Worm (Caenorhabditis elegans) whole organism, late embryonic: Measurements from ENCODE around the gene F22E5.21.
"Not testable (repeated sequence)": the region's sequence is repeated elsewhere in the genome, so short reads cannot be mapped to it uniquely, and the experiment has no call there.

Experiments used
- C08G9.2 ChIP-seq: sonication (generic microtip); optimal IDR thresholded peaks from 2 replicates; lab custom pipeline; 2016; ENCODE audit warnings: mild to moderate bottlenecking, missing genetic modification characterization, moderate library complexity, missing compliant biosample characterization
- K02D7.2 ChIP-seq: sonication (generic microtip); optimal IDR thresholded peaks from 2 replicates; lab custom pipeline; 2017; ENCODE audit warnings: mild to moderate bottlenecking, missing genetic modification characterization, missing compliant biosample characterization
- T23F11.4 ChIP-seq: fragments of 200-800 bp; sonication (Bioruptor generic); optimal IDR thresholded peaks from 2 replicates; lab custom pipeline; 2018; ENCODE audit warnings: mild to moderate bottlenecking, missing genetic modification characterization, missing compliant biosample characterization
- Y22D7AL.16 ChIP-seq: sonication (generic microtip); optimal IDR thresholded peaks from 2 replicates; lab custom pipeline; 2016; ENCODE audit warnings: missing genetic modification characterization, missing compliant biosample characterization
- ahr-1 ChIP-seq: sonication (generic microtip); optimal IDR thresholded peaks from 2 replicates; lab custom pipeline; 2016; ENCODE audit warnings: missing genetic modification characterization, missing compliant biosample characterization
- ama-1 ChIP-seq: fragments of 150-350 bp; optimal IDR thresholded peaks from 2 replicates; lab custom pipeline; 2014
- ceh-18 ChIP-seq: sonication (generic microtip); optimal IDR thresholded peaks from 2 replicates; lab custom pipeline; 2016; ENCODE audit warnings: missing genetic modification characterization, missing compliant biosample characterization
- ceh-19 ChIP-seq: fragments of 200-800 bp; sonication (Bioruptor generic); optimal IDR thresholded peaks from 2 replicates; lab custom pipeline; 2018; ENCODE audit warnings: mild to moderate bottlenecking, missing genetic modification characterization, missing compliant biosample characterization
- ceh-2 ChIP-seq: sonication (generic microtip); optimal IDR thresholded peaks from 2 replicates; lab custom pipeline; 2016; ENCODE audit warnings: missing genotype, missing genetic modification characterization, missing compliant biosample characterization
- ceh-22 ChIP-seq: sonication (generic microtip); optimal IDR thresholded peaks from 2 replicates; lab custom pipeline; 2017; ENCODE audit warnings: missing biosample characterization, missing genetic modification characterization
- ceh-30 ChIP-seq: fragments of 150-350 bp; optimal IDR thresholded peaks from 2 replicates; lab custom pipeline; 2014; ENCODE audit warnings: missing biosample characterization, missing genetic modification characterization
- ceh-31 ChIP-seq: sonication (generic microtip); optimal IDR thresholded peaks from 2 replicates; lab custom pipeline; 2016; ENCODE audit warnings: missing genetic modification characterization, missing compliant biosample characterization
- ceh-34 ChIP-seq: sonication (generic microtip); optimal IDR thresholded peaks from 2 replicates; lab custom pipeline; 2016; ENCODE audit warnings: mild to moderate bottlenecking, missing genetic modification characterization, missing compliant biosample characterization
- ceh-45 ChIP-seq: fragments of 200-800 bp; sonication (Bioruptor generic); IDR thresholded peaks from 2 replicates; pipeline ENCODE4 v1.3.6; 2022; ENCODE audit warnings: missing genetic modification reagents, missing genetic modification characterization, missing compliant biosample characterization
- ceh-48 ChIP-seq: sonication (generic microtip); optimal IDR thresholded peaks from 2 replicates; lab custom pipeline; 2016; ENCODE audit warnings: missing genetic modification characterization, inconsistent platforms, missing compliant biosample characterization
- ceh-6 ChIP-seq: fragments of 200-800 bp; sonication (Bioruptor generic); optimal IDR thresholded peaks from 2 replicates; lab custom pipeline; 2018; ENCODE audit warnings: mild to moderate bottlenecking, missing genetic modification characterization, missing compliant biosample characterization
- ceh-9 ChIP-seq: sonication (generic microtip); optimal IDR thresholded peaks from 2 replicates; lab custom pipeline; 2016; ENCODE audit warnings: mild to moderate bottlenecking, missing genetic modification characterization, inconsistent platforms, missing compliant biosample characterization
- che-1 ChIP-seq: sonication (generic microtip); optimal IDR thresholded peaks from 2 replicates; lab custom pipeline; 2016; ENCODE audit warnings: mild to moderate bottlenecking, missing genetic modification characterization, missing compliant biosample characterization
- dmd-4 ChIP-seq: sonication (generic microtip); optimal IDR thresholded peaks from 2 replicates; lab custom pipeline; 2016; ENCODE audit warnings: borderline replicate concordance, missing genetic modification characterization, missing compliant biosample characterization
- ets-4 ChIP-seq: sonication (generic microtip); optimal IDR thresholded peaks from 2 replicates; lab custom pipeline; 2016; ENCODE audit warnings: missing genetic modification characterization, missing compliant biosample characterization
- eyg-1 ChIP-seq: sonication (generic microtip); optimal IDR thresholded peaks from 2 replicates; lab custom pipeline; 2016; ENCODE audit warnings: missing genotype, missing genetic modification characterization, missing compliant biosample characterization
- fax-1 ChIP-seq: sonication (generic microtip); optimal IDR thresholded peaks from 2 replicates; lab custom pipeline; 2016; ENCODE audit warnings: missing genotype, missing genetic modification characterization, missing compliant biosample characterization
- hlh-13 ChIP-seq: fragments of 200-800 bp; sonication (Bioruptor generic); optimal IDR thresholded peaks from 2 replicates; lab custom pipeline; 2018; ENCODE audit warnings: mild to moderate bottlenecking, missing genetic modification characterization, missing compliant biosample characterization
- hlh-8 ChIP-seq: sonication (generic microtip); optimal IDR thresholded peaks from 2 replicates; lab custom pipeline; 2016; ENCODE audit warnings: missing genotype, missing genetic modification characterization, missing compliant biosample characterization
- madf-2 ChIP-seq: sonication (generic microtip); optimal IDR thresholded peaks from 2 replicates; lab custom pipeline; 2017; ENCODE audit warnings: missing genetic modification characterization, missing compliant biosample characterization
- nhr-11 ChIP-seq: fragments of 150-350 bp; optimal IDR thresholded peaks from 2 replicates; lab custom pipeline; 2014; ENCODE audit warnings: missing biosample characterization, missing genetic modification characterization
- pat-9 ChIP-seq: fragments of 200-800 bp; sonication (Bioruptor generic); optimal IDR thresholded peaks from 2 replicates; lab custom pipeline; 2018; ENCODE audit warnings: mild to moderate bottlenecking, missing genetic modification characterization, moderate library complexity, missing compliant biosample characterization
- pax-1 ChIP-seq: fragments of 150-350 bp; optimal IDR thresholded peaks from 2 replicates; lab custom pipeline; 2014; ENCODE audit warnings: missing biosample characterization, missing genetic modification characterization
- pha-4 ChIP-seq: fragments of 150-350 bp; optimal IDR thresholded peaks from 2 replicates; lab custom pipeline; 2018; ENCODE audit warnings: missing biosample characterization, missing genetic modification reagents, missing genetic modification characterization
- pqm-1 ChIP-seq: sonication (generic microtip); optimal IDR thresholded peaks from 2 replicates; lab custom pipeline; 2016; ENCODE audit warnings: missing genetic modification characterization, missing compliant biosample characterization
- pros-1 ChIP-seq: fragments of 150-350 bp; optimal IDR thresholded peaks from 2 replicates; lab custom pipeline; 2014; ENCODE audit warnings: missing biosample characterization, missing genetic modification reagents, missing genetic modification characterization
- ref-2 ChIP-seq: sonication (generic microtip); optimal IDR thresholded peaks from 2 replicates; lab custom pipeline; 2016; ENCODE audit warnings: missing genetic modification characterization, missing compliant biosample characterization
- sdc-2 ChIP-seq: sonication (generic microtip); optimal IDR thresholded peaks from 2 replicates; lab custom pipeline; 2016; ENCODE audit warnings: missing genotype, missing genetic modification characterization, missing compliant biosample characterization
- sox-2 ChIP-seq: fragments of 200-800 bp; sonication (Bioruptor generic); IDR thresholded peaks from 2 replicates; pipeline ENCODE4 v1.3.6; 2022; ENCODE audit warnings: missing genetic modification reagents, missing genetic modification characterization, missing compliant biosample characterization
- sox-4 ChIP-seq: sonication (generic microtip); optimal IDR thresholded peaks from 2 replicates; lab custom pipeline; 2017; ENCODE audit warnings: mild to moderate bottlenecking, missing genetic modification characterization, inconsistent platforms, missing compliant biosample characterization
- syd-9 ChIP-seq: sonication (generic microtip); optimal IDR thresholded peaks from 2 replicates; lab custom pipeline; 2016; ENCODE audit warnings: mild to moderate bottlenecking, missing genetic modification characterization, moderate library complexity, missing compliant biosample characterization
- tbx-7 ChIP-seq: sonication (generic microtip); optimal IDR thresholded peaks from 2 replicates; lab custom pipeline; 2016; ENCODE audit warnings: missing genotype, missing genetic modification characterization, missing compliant biosample characterization
- unc-3 ChIP-seq, 2 experiments: fragments of 200-800 bp in 1 of 2; sonication (Bioruptor generic) in 1 of 2; sonication (generic microtip) in 1 of 2; conservative IDR thresholded peaks in 1 of 2; optimal IDR thresholded peaks in 1 of 2; 2 replicates each; pipeline versions ENCODE4 v1.3.6 to Lab custom; 2016 to 2022; ENCODE audit warnings: missing compliant biosample characterization in 2 of 2, missing genetic modification characterization in 2 of 2, missing genetic modification reagents in 1 of 2
- unc-55 ChIP-seq: sonication (generic microtip); optimal IDR thresholded peaks from 2 replicates; lab custom pipeline; 2017; ENCODE audit warnings: missing biosample characterization, missing genetic modification reagents, missing genetic modification characterization
- unc-86 ChIP-seq: sonication (generic microtip); optimal IDR thresholded peaks from 2 replicates; lab custom pipeline; 2016; ENCODE audit warnings: missing genetic modification characterization, missing compliant biosample characterization

F22E5.21 gene

ce11 chrII:2649539-2649938 lies 12.3 kb upstream of the F22E5.21 start, which contains the start of the genes F22E5.13 and F22E5.6:
F22E5.13 (minus strand) TSS chrII:2649639.
F22E5.6 (plus strand) TSS chrII:2649835.
- TF ChIP-seq dmd-4 (no peak), unc-86 (no peak), C08G9.2 (tag; lab: Kevin White, UChicago) (no peak), hlh-13 (GFP tag; lab: Kevin White, UChicago) (no peak), ceh-6 (no peak), sox-4 (tag; lab: Kevin White, UChicago) (no peak), ceh-22 (tag; lab: Kevin White, UChicago) (no peak), ama-1 (lab: Kevin White, UChicago) (no peak), ceh-48 (tag; lab: Kevin White, UChicago) (no peak), pat-9 (tag; lab: Kevin White, UChicago) (no peak), eyg-1 (tag; lab: Kevin White, UChicago) (no peak), pqm-1 (tag; lab: Kevin White, UChicago) (no peak), madf-2 (tag; lab: Kevin White, UChicago) (no peak)

ce11 chrII:2649015-2649414 lies 11.8 kb upstream of the F22E5.21 start:
- no peak for TF ChIP-seq dmd-4
- TF ChIP-seq unc-55 (GFP tag; lab: Kevin White, UChicago), result no peak
- no peak for TF ChIP-seq fax-1 (tag; lab: Kevin White, UChicago)
- no peak for TF ChIP-seq ceh-34 (tag; lab: Kevin White, UChicago)
- TF ChIP-seq ceh-19 (GFP tag; lab: Kevin White, UChicago), result no peak
- TF ChIP-seq ceh-30, result no peak
- TF ChIP-seq pha-4 (tag; lab: Kevin White, UChicago), result no peak
- TF ChIP-seq pat-9 (tag; lab: Kevin White, UChicago), result no peak
- no peak for TF ChIP-seq Y22D7AL.16 (tag; lab: Kevin White, UChicago)
- no peak for TF ChIP-seq pax-1 (tag; lab: Kevin White, UChicago)
- no peak for TF ChIP-seq ceh-18 (tag; lab: Kevin White, UChicago)
- no peak for TF ChIP-seq ahr-1 (tag; lab: Kevin White, UChicago)
- no peak for TF ChIP-seq eyg-1 (tag; lab: Kevin White, UChicago)
- TF ChIP-seq sdc-2, result no peak
- TF ChIP-seq nhr-11 (tag; lab: Kevin White, UChicago), result no peak
- no peak for TF ChIP-seq tbx-7

ce11 chrII:2646756-2647155 lies 9.5 kb upstream of the F22E5.21 start, which contains the start of gene F22E5.12:
F22E5.12 (minus strand) TSS chrII:2646856.
- not testable (repeated sequence) for TF ChIP-seq unc-3 (GFP tag; conservative IDR thresholded peaks at IDR 0.05; lab: Robert Waterston, UW); unc-3 (tag; optimal IDR thresholded peaks at IDR 0.05; lab: Kevin White, UChicago); sox-2 (GFP tag; lab: Robert Waterston, UW); ceh-9 (tag; lab: Kevin White, UChicago)

- TF ChIP-seq syd-9 (no peak), sdc-2 (no peak), pros-1 (tag; lab: Kevin White, UChicago) (no peak), K02D7.2 (no peak), ceh-45 (no peak), ref-2 (tag; lab: Kevin White, UChicago) (no peak), Y22D7AL.16 (tag; lab: Kevin White, UChicago) (no peak), eyg-1 (tag; lab: Kevin White, UChicago) (no peak)
These were observed 7.2 kb upstream of the F22E5.21 start, which contains the start of gene F22E5.11 for ce11 chrII:2644498-2644897. F22E5.11 (minus strand) TSS chrII:2644598.

- TF ChIP-seq ets-4 (tag; lab: Kevin White, UChicago), result no peak
- TF ChIP-seq ceh-22 (tag; lab: Kevin White, UChicago), result no peak
- no peak for TF ChIP-seq C08G9.2 (tag; lab: Kevin White, UChicago)
- no peak for TF ChIP-seq che-1 (tag; lab: Kevin White, UChicago)
- no peak for TF ChIP-seq ceh-18 (tag; lab: Kevin White, UChicago)
- no peak for TF ChIP-seq T23F11.4
- TF ChIP-seq pat-9 (tag; lab: Kevin White, UChicago), result no peak
- no peak for TF ChIP-seq ceh-31 (tag; lab: Kevin White, UChicago)
- no peak for TF ChIP-seq unc-86
- no peak for TF ChIP-seq ceh-2 (tag; lab: Kevin White, UChicago)
- TF ChIP-seq hlh-8 (tag; lab: Kevin White, UChicago), result no peak
These were observed 4.5 kb upstream of the F22E5.21 start, which contains the start of gene F22E5.7 for ce11 chrII:2641777-2642176. F22E5.7 (plus strand) TSS chrII:2642077.
